Worm (Caenorhabditis elegans): Measurements from ENCODE around the gene F23F1.5.

The F23F1.5 gene

DNA sequence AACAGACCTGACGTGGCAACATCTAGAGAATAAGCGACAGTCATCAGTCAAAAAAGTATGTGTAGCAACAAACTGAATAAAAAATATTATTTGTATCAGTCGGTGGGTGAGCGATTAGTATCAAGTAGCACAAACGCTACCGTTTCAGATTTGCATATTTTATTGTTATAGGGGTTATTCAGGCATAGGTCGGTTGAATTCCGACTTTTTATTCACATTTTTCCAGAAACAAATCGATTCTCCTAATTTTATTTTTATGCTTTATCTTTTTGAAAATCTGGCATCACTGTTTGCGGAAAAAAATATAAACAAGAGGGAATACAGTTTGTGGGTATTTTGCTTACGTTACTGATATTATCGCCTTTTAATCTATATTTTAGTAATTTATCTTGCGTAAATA, 19.6 kb downstream of the F23F1.5 start, which contains the start of gene best-4:
Gene best-4 (minus strand): TSS at position 101 of the 400 bp plus-strand sequence.
- TF ChIP-seq nhr-11 (tag; optimal IDR thresholded peaks at IDR 0.05), result no peak
- no peak for TF ChIP-seq ceh-82 (tag; optimal IDR thresholded peaks at IDR 0.05)
- no peak for TF ChIP-seq mdl-1 (tag; optimal IDR thresholded peaks at IDR 0.05)
- no peak for TF ChIP-seq nhr-77 (tag; optimal IDR thresholded peaks at IDR 0.05)
- TF ChIP-seq nhr-67 (tag; optimal IDR thresholded peaks at IDR 0.05), result no peak
- TF ChIP-seq fkh-10 (GFP tag; optimal IDR thresholded peaks at IDR 0.05), result no peak
- TF ChIP-seq ztf-4 (tag; optimal IDR thresholded peaks at IDR 0.05), result no peak
- no peak for TF ChIP-seq nhr-12 (tag; optimal IDR thresholded peaks at IDR 0.05)
- no peak for TF ChIP-seq nhr-43 (tag; optimal IDR thresholded peaks at IDR 0.05; ENCODE audit: poor library complexity, severe bottlenecking)
- TF ChIP-seq unc-39 (tag; optimal IDR thresholded peaks at IDR 0.05), result no peak
- TF ChIP-seq pqm-1 (tag; optimal IDR thresholded peaks at IDR 0.05), result no peak
- no peak for TF ChIP-seq lin-15B (tag; optimal IDR thresholded peaks at IDR 0.05)
- TF ChIP-seq nhr-237 (tag; optimal IDR thresholded peaks at IDR 0.05), result no peak
- TF ChIP-seq egl-5 (tag; optimal IDR thresholded peaks at IDR 0.05), result no peak
- TF ChIP-seq lin-39 (tag; optimal IDR thresholded peaks at IDR 0.05), result no peak
- TF ChIP-seq zag-1 (tag; optimal IDR thresholded peaks at IDR 0.05), result no peak
- no peak for TF ChIP-seq mml-1 (tag; optimal IDR thresholded peaks at IDR 0.05)
- TF ChIP-seq ztf-11 (tag; optimal IDR thresholded peaks at IDR 0.05), result no peak
- no peak for TF ChIP-seq nhr-25 (tag; optimal IDR thresholded peaks at IDR 0.05)

DNA sequence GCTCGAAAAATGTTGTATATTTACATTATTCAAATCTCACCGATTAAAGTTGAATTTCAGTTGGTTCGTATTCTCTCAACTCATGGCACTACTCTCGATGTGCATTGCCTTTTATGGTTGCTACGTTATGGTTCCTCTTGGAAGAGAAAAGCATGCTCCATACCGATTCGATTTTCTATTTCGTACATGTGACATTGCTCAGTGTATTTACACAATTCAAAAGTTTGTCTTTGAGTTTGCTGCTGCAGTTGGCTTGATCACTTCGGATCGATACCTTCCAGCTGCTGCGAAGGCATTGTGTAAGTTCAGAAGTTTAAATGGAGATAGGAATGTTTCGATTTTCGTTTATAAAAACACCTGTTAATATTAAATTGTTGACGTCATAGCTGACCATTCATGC, 23.2 kb downstream of the F23F1.5 start:
- TF ChIP-seq ama-1 (optimal IDR thresholded peaks at IDR 0.05), result no peak
- no peak for TF ChIP-seq fos-1 (tag; optimal IDR thresholded peaks at IDR 0.05)
- TF ChIP-seq skn-1 (tag; optimal IDR thresholded peaks at IDR 0.05), result no peak
- TF ChIP-seq nhr-77 (tag; optimal IDR thresholded peaks at IDR 0.05), result no peak
- no peak for TF ChIP-seq unc-62 (GFP tag; optimal IDR thresholded peaks at IDR 0.05)
- TF ChIP-seq nhr-12 (tag; optimal IDR thresholded peaks at IDR 0.05), result no peak
- TF ChIP-seq mml-1 (tag; optimal IDR thresholded peaks at IDR 0.05), result no peak
- no peak for TF ChIP-seq nhr-11 (tag; optimal IDR thresholded peaks at IDR 0.05)
- TF ChIP-seq elt-1 (tag; optimal IDR thresholded peaks at IDR 0.05), result no peak
- no peak for TF ChIP-seq sea-2 (GFP tag; optimal IDR thresholded peaks at IDR 0.05)
- no peak for TF ChIP-seq fkh-2 (tag; optimal IDR thresholded peaks at IDR 0.05)
- TF ChIP-seq nfya-1 (tag; optimal IDR thresholded peaks at IDR 0.05; ENCODE audit: insufficient read depth), result no peak

ce11 chrII:6349-6748, 25.0 kb downstream of the F23F1.5 start, which contains the start of gene osta-1:
TSS of gene osta-1 (plus strand) at chrII:6657.
- no peak for TF ChIP-seq fos-1 (tag; optimal IDR thresholded peaks at IDR 0.05)
- TF ChIP-seq jun-1 (tag; optimal IDR thresholded peaks at IDR 0.05), result no peak
- peak; percentile 75 for TF ChIP-seq nhr-11 (tag; optimal IDR thresholded peaks at IDR 0.05)
- no peak for TF ChIP-seq hmg-11 (tag; optimal IDR thresholded peaks at IDR 0.05)

DNA sequence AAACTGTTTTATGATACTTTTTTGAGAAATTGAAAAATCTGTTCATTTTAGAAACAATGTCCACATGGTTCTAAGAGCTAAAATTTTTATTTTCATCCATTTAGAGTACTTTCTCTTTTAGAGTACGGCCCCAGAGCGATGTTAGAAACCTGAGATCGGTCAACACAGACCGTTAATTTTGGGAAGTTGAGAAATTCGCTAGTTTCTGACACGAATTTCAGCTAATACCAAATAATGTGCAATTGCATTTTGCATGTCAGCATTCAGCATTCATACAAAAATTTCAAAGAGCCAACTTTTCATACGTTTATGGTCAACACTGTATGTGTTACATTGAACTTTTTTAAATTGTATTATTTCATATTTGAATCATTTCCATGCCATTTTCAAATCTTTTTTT, 26.6 kb downstream of the F23F1.5 start:
- no peak for TF ChIP-seq mml-1 (tag; optimal IDR thresholded peaks at IDR 0.05)
- TF ChIP-seq nhr-237 (tag; optimal IDR thresholded peaks at IDR 0.05), result no peak
- no peak for TF ChIP-seq hmg-11 (tag; optimal IDR thresholded peaks at IDR 0.05)
- TF ChIP-seq tbx-2 (tag; optimal IDR thresholded peaks at IDR 0.05), result no peak

DNA sequence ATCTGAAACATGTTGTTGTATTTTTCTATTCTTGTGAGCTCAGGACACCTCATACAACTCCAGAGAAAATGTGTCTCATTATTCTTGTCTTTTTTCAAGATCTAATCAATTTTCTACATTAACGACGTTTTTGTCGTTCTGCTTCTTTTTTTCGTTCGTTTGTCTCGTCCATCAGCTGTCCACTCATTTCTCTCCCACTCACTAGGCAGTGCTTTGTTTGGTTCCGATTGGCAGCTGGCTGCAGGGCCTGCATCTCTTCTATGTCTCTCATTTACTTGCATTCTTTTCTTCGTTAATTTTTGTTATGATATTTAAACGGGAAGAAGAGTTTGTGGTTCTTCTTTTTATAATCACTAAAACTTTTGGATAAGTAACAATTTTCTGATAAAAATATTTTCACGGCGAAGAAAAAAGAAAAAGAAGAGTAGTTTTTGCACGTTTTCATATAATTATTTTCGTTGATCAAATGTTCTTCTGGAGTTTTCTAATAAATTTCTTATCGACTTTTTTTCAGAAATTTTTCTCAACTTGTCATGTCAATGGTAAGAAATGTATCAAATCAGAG, 30.0 kb downstream of the F23F1.5 start, which contains the start of gene 2L52.1:
Gene 2L52.1 (plus strand): TSS at position 515 of the 565 bp plus-strand sequence.
- no peak for TF ChIP-seq aly-2 (tag; optimal IDR thresholded peaks at IDR 0.05)
- TF ChIP-seq nhr-28 (tag; optimal IDR thresholded peaks at IDR 0.05), result no peak
- TF ChIP-seq R02D3.7 (tag; optimal IDR thresholded peaks at IDR 0.05), result no peak
- no peak for TF ChIP-seq daf-12 (tag; optimal IDR thresholded peaks at IDR 0.05)
- no peak for TF ChIP-seq fkh-2 (tag; optimal IDR thresholded peaks at IDR 0.05)
- TF ChIP-seq hmg-11 (tag; optimal IDR thresholded peaks at IDR 0.05), result peak; percentile 9
- TF ChIP-seq ZK546.5 (tag; optimal IDR thresholded peaks at IDR 0.05), result no peak
- TF ChIP-seq egl-5 (tag; optimal IDR thresholded peaks at IDR 0.05), result peak; percentile 43
- no peak for TF ChIP-seq elt-2 (tag; optimal IDR thresholded peaks at IDR 0.05)
- no peak for TF ChIP-seq ceh-16 (tag; optimal IDR thresholded peaks at IDR 0.05)
- no peak for TF ChIP-seq elt-3 (tag; optimal IDR thresholded peaks at IDR 0.05)
- TF ChIP-seq tbx-2 (tag; optimal IDR thresholded peaks at IDR 0.05), result no peak
- no peak for TF ChIP-seq ama-1 (optimal IDR thresholded peaks at IDR 0.05)
- TF ChIP-seq nfya-1 (tag; optimal IDR thresholded peaks at IDR 0.05; ENCODE audit: insufficient read depth), result peak; percentile 59
- TF ChIP-seq ceh-9 (tag; optimal IDR thresholded peaks at IDR 0.05), result no peak
- no peak for TF ChIP-seq unc-39 (tag; optimal IDR thresholded peaks at IDR 0.05)
- TF ChIP-seq ztf-11 (tag; optimal IDR thresholded peaks at IDR 0.05), result no peak
- TF ChIP-seq snpc-4 (tag; optimal IDR thresholded peaks at IDR 0.05), result no peak
- no peak for TF ChIP-seq sea-2 (GFP tag; optimal IDR thresholded peaks at IDR 0.05)
- TF ChIP-seq nhr-23 (tag; optimal IDR thresholded peaks at IDR 0.05), result no peak
- no peak for TF ChIP-seq nhr-237 (tag; optimal IDR thresholded peaks at IDR 0.05)
- no peak for TF ChIP-seq pqm-1 (tag; optimal IDR thresholded peaks at IDR 0.05)
- TF ChIP-seq elt-1 (tag; optimal IDR thresholded peaks at IDR 0.05), result no peak
- TF ChIP-seq mml-1 (tag; optimal IDR thresholded peaks at IDR 0.05), result no peak
- no peak for TF ChIP-seq eor-1 (tag; optimal IDR thresholded peaks at IDR 0.05)
- no peak for TF ChIP-seq nhr-76 (tag; optimal IDR thresholded peaks at IDR 0.05)
- peak; percentile 5 for TF ChIP-seq ceh-28 (tag; optimal IDR thresholded peaks at IDR 0.05)
- TF ChIP-seq lin-39 (tag; optimal IDR thresholded peaks at IDR 0.05), result peak; percentile 56
- TF ChIP-seq fos-1 (tag; optimal IDR thresholded peaks at IDR 0.05), result no peak
- no peak for TF ChIP-seq skn-1 (tag; optimal IDR thresholded peaks at IDR 0.05)

Data from whole organism, L3 larva.